Worm (Caenorhabditis elegans): ENCODE measurements around the gene acr-9.

The acr-9 gene

ce11 chrX:13596003-13596767 lies 50.5 kb downstream of the acr-9 start, which contains the start of gene F54B11.5 (continued):
- no peak for TF ChIP-seq dpl-1 (GFP tag; optimal IDR thresholded peaks at IDR 0.05)
- no peak for TF ChIP-seq madf-3 (GFP tag; IDR thresholded peaks at IDR 0.05)
- TF ChIP-seq lin-40 (tag; optimal IDR thresholded peaks at IDR 0.05), result peak; percentile 9
- no peak for TF ChIP-seq him-1 (tag; optimal IDR thresholded peaks at IDR 0.05)
- TF ChIP-seq cebp-2 (GFP tag; IDR thresholded peaks at IDR 0.05), result no peak
- no peak for TF ChIP-seq ZK185.1 (tag; optimal IDR thresholded peaks at IDR 0.05; ENCODE audit: poor library complexity, severe bottlenecking)
- no peak for TF ChIP-seq unc-130 (GFP tag; optimal IDR thresholded peaks at IDR 0.05)
- TF ChIP-seq C17E4.6 (GFP tag; IDR thresholded peaks at IDR 0.05), result no peak
- no peak for TF ChIP-seq pha-4 (tag; optimal IDR thresholded peaks at IDR 0.05)
- TF ChIP-seq snpc-3.4 (tag; optimal IDR thresholded peaks at IDR 0.05), result no peak
- no peak for TF ChIP-seq gei-17 (GFP tag; optimal IDR thresholded peaks at IDR 0.05)
- TF ChIP-seq F39B2.1 (GFP tag; IDR thresholded peaks at IDR 0.05), result no peak
- TF ChIP-seq mel-28 (tag; optimal IDR thresholded peaks at IDR 0.05; ENCODE audit: borderline replicate concordance), result no peak
- no peak for TF ChIP-seq rec-8 (tag; optimal IDR thresholded peaks at IDR 0.05)
- no peak for TF ChIP-seq atf-7 (tag; optimal IDR thresholded peaks at IDR 0.05)
- no peak for TF ChIP-seq F49E8.2 (tag; optimal IDR thresholded peaks at IDR 0.05; ENCODE audit: insufficient read depth)
- no peak for TF ChIP-seq egrh-3 (GFP tag; IDR thresholded peaks at IDR 0.05)
- no peak for TF ChIP-seq lag-1 (GFP tag; IDR thresholded peaks at IDR 0.05)
- TF ChIP-seq Y56A3A.18 (GFP tag; IDR thresholded peaks at IDR 0.05), result no peak
- no peak for TF ChIP-seq pbrm-1 (GFP tag; IDR thresholded peaks at IDR 0.05)
- no peak for TF ChIP-seq hrde-1 (tag; optimal IDR thresholded peaks at IDR 0.05; ENCODE audit: borderline replicate concordance)

DNA sequence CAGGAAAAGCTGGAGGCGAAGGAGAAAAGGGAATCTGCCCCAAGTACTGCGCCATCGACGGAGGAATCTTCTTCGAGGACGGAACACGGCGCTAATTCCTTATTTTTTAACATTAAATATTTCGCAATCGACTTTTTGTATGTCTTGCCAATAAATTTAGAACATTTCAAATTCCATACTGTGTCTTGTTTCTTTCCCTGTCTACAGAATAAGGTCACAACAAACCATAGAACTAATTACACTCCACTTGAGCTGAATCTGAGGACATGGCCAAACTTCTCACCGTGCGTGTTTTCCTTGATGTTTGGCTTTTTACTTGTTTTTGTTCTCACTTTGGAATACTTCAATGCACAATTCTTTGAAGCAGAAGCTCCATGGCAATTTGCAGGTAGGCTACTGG lies 54.3 kb downstream of the acr-9 start, which contains the start of gene F54B11.4:
Gene F54B11.4, plus strand, starts transcription at position 301 of the 400 bp plus-strand sequence.
- no peak for TF ChIP-seq Y67H2A.10 (GFP tag; conservative IDR thresholded peaks at IDR 0.05)
- TF ChIP-seq cebp-1 (GFP tag; IDR thresholded peaks at IDR 0.05), result no peak
- peak; percentile 62 for TF ChIP-seq cebp-1 (tag; optimal IDR thresholded peaks at IDR 0.05)
